Worm (Caenorhabditis elegans) whole organism, late embryonic: ENCODE results near the gene F33C8.2.

Experiments
- C08G9.2 ChIP-seq: sonication (generic microtip); optimal IDR thresholded peaks from 2 replicates; lab custom pipeline; 2016; ENCODE audit warnings: mild to moderate bottlenecking, missing genetic modification characterization, moderate library complexity, missing compliant biosample characterization
- K02D7.2 ChIP-seq: sonication (generic microtip); optimal IDR thresholded peaks from 2 replicates; lab custom pipeline; 2017; ENCODE audit warnings: mild to moderate bottlenecking, missing genetic modification characterization, missing compliant biosample characterization
- K09A11.1 ChIP-seq: sonication (generic microtip); optimal IDR thresholded peaks from 2 replicates; lab custom pipeline; 2017; ENCODE audit warnings: antibody characterized with exemption, mild to moderate bottlenecking, missing genetic modification characterization, missing compliant biosample characterization; ENCODE audit not compliant: insufficient read depth
- T23F11.4 ChIP-seq: fragments of 200-800 bp; sonication (Bioruptor generic); optimal IDR thresholded peaks from 2 replicates; lab custom pipeline; 2018; ENCODE audit warnings: mild to moderate bottlenecking, missing genetic modification characterization, missing compliant biosample characterization
- Y22D7AL.16 ChIP-seq: sonication (generic microtip); optimal IDR thresholded peaks from 2 replicates; lab custom pipeline; 2016; ENCODE audit warnings: missing genetic modification characterization, missing compliant biosample characterization
- ahr-1 ChIP-seq: sonication (generic microtip); optimal IDR thresholded peaks from 2 replicates; lab custom pipeline; 2016; ENCODE audit warnings: missing genetic modification characterization, missing compliant biosample characterization
- ama-1 ChIP-seq: fragments of 150-350 bp; optimal IDR thresholded peaks from 2 replicates; lab custom pipeline; 2014
- ceh-14 ChIP-seq: sonication (generic microtip); optimal IDR thresholded peaks from 2 replicates; lab custom pipeline; 2016; ENCODE audit warnings: missing genotype, missing genetic modification characterization, missing compliant biosample characterization
- ceh-2 ChIP-seq: sonication (generic microtip); optimal IDR thresholded peaks from 2 replicates; lab custom pipeline; 2016; ENCODE audit warnings: missing genotype, missing genetic modification characterization, missing compliant biosample characterization
- ceh-31 ChIP-seq: sonication (generic microtip); optimal IDR thresholded peaks from 2 replicates; lab custom pipeline; 2016; ENCODE audit warnings: missing genetic modification characterization, missing compliant biosample characterization
- ceh-48 ChIP-seq: sonication (generic microtip); optimal IDR thresholded peaks from 2 replicates; lab custom pipeline; 2016; ENCODE audit warnings: missing genetic modification characterization, inconsistent platforms, missing compliant biosample characterization
- ceh-6 ChIP-seq: fragments of 200-800 bp; sonication (Bioruptor generic); optimal IDR thresholded peaks from 2 replicates; lab custom pipeline; 2018; ENCODE audit warnings: mild to moderate bottlenecking, missing genetic modification characterization, missing compliant biosample characterization
- ceh-9 ChIP-seq: sonication (generic microtip); optimal IDR thresholded peaks from 2 replicates; lab custom pipeline; 2016; ENCODE audit warnings: mild to moderate bottlenecking, missing genetic modification characterization, inconsistent platforms, missing compliant biosample characterization
- che-1 ChIP-seq: sonication (generic microtip); optimal IDR thresholded peaks from 2 replicates; lab custom pipeline; 2016; ENCODE audit warnings: mild to moderate bottlenecking, missing genetic modification characterization, missing compliant biosample characterization
- dve-1 ChIP-seq: sonication (generic microtip); optimal IDR thresholded peaks from 2 replicates; lab custom pipeline; 2017; ENCODE audit warnings: antibody characterized with exemption, mild to moderate bottlenecking, missing genetic modification characterization, missing compliant biosample characterization
- elt-2 ChIP-seq: sonication (generic microtip); optimal IDR thresholded peaks from 2 replicates; lab custom pipeline; 2016; ENCODE audit warnings: missing genetic modification reagents, missing genetic modification characterization, missing compliant biosample characterization
- elt-4 ChIP-seq: sonication (generic microtip); optimal IDR thresholded peaks from 2 replicates; lab custom pipeline; 2016; ENCODE audit warnings: missing genetic modification characterization, missing compliant biosample characterization
- eyg-1 ChIP-seq: sonication (generic microtip); optimal IDR thresholded peaks from 2 replicates; lab custom pipeline; 2016; ENCODE audit warnings: missing genotype, missing genetic modification characterization, missing compliant biosample characterization
- fkh-6 ChIP-seq: sonication (generic microtip); optimal IDR thresholded peaks from 2 replicates; lab custom pipeline; 2016; ENCODE audit warnings: missing genetic modification characterization, missing compliant biosample characterization
- gmeb-2 ChIP-seq: sonication (generic microtip); optimal IDR thresholded peaks from 2 replicates; lab custom pipeline; 2016; ENCODE audit warnings: missing genetic modification characterization, inconsistent platforms, missing compliant biosample characterization
- hlh-13 ChIP-seq: fragments of 200-800 bp; sonication (Bioruptor generic); optimal IDR thresholded peaks from 2 replicates; lab custom pipeline; 2018; ENCODE audit warnings: mild to moderate bottlenecking, missing genetic modification characterization, missing compliant biosample characterization
- hlh-30 ChIP-seq: sonication (generic microtip); optimal IDR thresholded peaks from 2 replicates; lab custom pipeline; 2017; ENCODE audit warnings: antibody characterized with exemption, missing genetic modification characterization, missing compliant biosample characterization; ENCODE audit not compliant: insufficient read depth
- hlh-6 ChIP-seq: sonication (generic microtip); optimal IDR thresholded peaks from 2 replicates; lab custom pipeline; 2016; ENCODE audit warnings: missing genotype, missing genetic modification characterization, missing compliant biosample characterization
- hlh-8 ChIP-seq: sonication (generic microtip); optimal IDR thresholded peaks from 2 replicates; lab custom pipeline; 2016; ENCODE audit warnings: missing genotype, missing genetic modification characterization, missing compliant biosample characterization
- mec-3 ChIP-seq: sonication (generic microtip); optimal IDR thresholded peaks from 2 replicates; lab custom pipeline; 2016; ENCODE audit warnings: borderline replicate concordance, missing genetic modification characterization, missing compliant biosample characterization
- nfya-1 ChIP-seq: sonication (generic microtip); optimal IDR thresholded peaks from 2 replicates; lab custom pipeline; 2017; ENCODE audit warnings: missing genetic modification characterization, mild to moderate bottlenecking, missing compliant biosample characterization, antibody characterized with exemption, moderate library complexity
- nhr-11 ChIP-seq: fragments of 150-350 bp; optimal IDR thresholded peaks from 2 replicates; lab custom pipeline; 2014; ENCODE audit warnings: missing biosample characterization, missing genetic modification characterization
- nhr-232 ChIP-seq: sonication (generic microtip); optimal IDR thresholded peaks from 2 replicates; lab custom pipeline; 2016; ENCODE audit warnings: missing genetic modification characterization, missing compliant biosample characterization
- npax-4 ChIP-seq: sonication (generic microtip); optimal IDR thresholded peaks from 2 replicates; lab custom pipeline; 2016; ENCODE audit warnings: missing genetic modification characterization, missing compliant biosample characterization
- odd-2 ChIP-seq: sonication (generic microtip); optimal IDR thresholded peaks from 2 replicates; lab custom pipeline; 2017; ENCODE audit warnings: antibody characterized with exemption, mild to moderate bottlenecking, missing genetic modification characterization, missing compliant biosample characterization
- pag-3 ChIP-seq: sonication (generic microtip); optimal IDR thresholded peaks from 2 replicates; lab custom pipeline; 2016; ENCODE audit warnings: missing compliant biosample characterization, missing genetic modification characterization, borderline replicate concordance
- pat-9 ChIP-seq: fragments of 200-800 bp; sonication (Bioruptor generic); optimal IDR thresholded peaks from 2 replicates; lab custom pipeline; 2018; ENCODE audit warnings: mild to moderate bottlenecking, missing genetic modification characterization, moderate library complexity, missing compliant biosample characterization
- pha-4 ChIP-seq: fragments of 150-350 bp; optimal IDR thresholded peaks from 2 replicates; lab custom pipeline; 2018; ENCODE audit warnings: missing biosample characterization, missing genetic modification reagents, missing genetic modification characterization
- pros-1 ChIP-seq: fragments of 150-350 bp; optimal IDR thresholded peaks from 2 replicates; lab custom pipeline; 2014; ENCODE audit warnings: missing biosample characterization, missing genetic modification reagents, missing genetic modification characterization
- rnt-1 ChIP-seq: sonication (generic microtip); optimal IDR thresholded peaks from 2 replicates; lab custom pipeline; 2016; ENCODE audit warnings: missing genetic modification characterization, missing compliant biosample characterization
- sdc-2 ChIP-seq: sonication (generic microtip); optimal IDR thresholded peaks from 2 replicates; lab custom pipeline; 2016; ENCODE audit warnings: missing genotype, missing genetic modification characterization, missing compliant biosample characterization
- sox-4 ChIP-seq: sonication (generic microtip); optimal IDR thresholded peaks from 2 replicates; lab custom pipeline; 2017; ENCODE audit warnings: mild to moderate bottlenecking, missing genetic modification characterization, inconsistent platforms, missing compliant biosample characterization
- syd-9 ChIP-seq: sonication (generic microtip); optimal IDR thresholded peaks from 2 replicates; lab custom pipeline; 2016; ENCODE audit warnings: mild to moderate bottlenecking, missing genetic modification characterization, moderate library complexity, missing compliant biosample characterization
- tbx-2 ChIP-seq: sonication (generic microtip); optimal IDR thresholded peaks from 2 replicates; lab custom pipeline; 2016; ENCODE audit warnings: missing genetic modification characterization, missing compliant biosample characterization
- tbx-7 ChIP-seq: sonication (generic microtip); optimal IDR thresholded peaks from 2 replicates; lab custom pipeline; 2016; ENCODE audit warnings: missing genotype, missing genetic modification characterization, missing compliant biosample characterization
- ttx-3 ChIP-seq: sonication (generic microtip); optimal IDR thresholded peaks from 2 replicates; lab custom pipeline; 2016; ENCODE audit warnings: missing genetic modification reagents, missing genetic modification characterization, missing compliant biosample characterization
- unc-3 ChIP-seq, 2 experiments: fragments of 200-800 bp in 1 of 2; sonication (Bioruptor generic) in 1 of 2; sonication (generic microtip) in 1 of 2; conservative IDR thresholded peaks in 1 of 2; optimal IDR thresholded peaks in 1 of 2; 2 replicates each; pipeline versions ENCODE4 v1.3.6 to Lab custom; 2016 to 2022; ENCODE audit warnings: missing compliant biosample characterization in 2 of 2, missing genetic modification characterization in 2 of 2, missing genetic modification reagents in 1 of 2
- unc-55 ChIP-seq: sonication (generic microtip); optimal IDR thresholded peaks from 2 replicates; lab custom pipeline; 2017; ENCODE audit warnings: missing biosample characterization, missing genetic modification reagents, missing genetic modification characterization
- unc-86 ChIP-seq: sonication (generic microtip); optimal IDR thresholded peaks from 2 replicates; lab custom pipeline; 2016; ENCODE audit warnings: missing genetic modification characterization, missing compliant biosample characterization
- zip-5 ChIP-seq: sonication (generic microtip); optimal IDR thresholded peaks from 2 replicates; lab custom pipeline; 2016; ENCODE audit warnings: missing genetic modification characterization, missing compliant biosample characterization
- ztf-16 ChIP-seq: sonication (generic microtip); optimal IDR thresholded peaks from 2 replicates; lab custom pipeline; 2017; ENCODE audit warnings: missing genetic modification characterization, missing compliant biosample characterization

The F33C8.2 gene

DNA sequence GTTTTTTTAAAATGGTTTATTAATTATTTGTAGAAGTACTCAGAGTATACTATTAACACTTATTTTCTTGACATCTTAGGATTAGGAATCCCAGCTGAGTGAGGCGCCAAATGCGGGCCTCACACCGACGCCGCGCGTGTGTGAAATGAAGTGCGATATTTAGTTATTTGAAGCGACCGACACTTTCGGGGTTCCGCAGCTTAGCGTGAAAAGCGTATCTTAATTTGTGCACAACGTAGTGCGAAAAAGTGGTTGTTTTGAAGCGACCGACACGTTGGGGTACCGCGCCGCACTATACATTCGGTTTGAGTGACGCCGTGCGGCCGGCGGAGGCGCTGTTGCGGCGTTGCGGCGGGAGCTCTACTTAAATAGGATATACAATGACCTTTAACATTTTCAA, 16.3 kb upstream of the F33C8.2 start (continued):
- TF ChIP-seq pat-9 (tag; lab: Kevin White, UChicago) = no peak
- TF ChIP-seq, all 69 proteins: peak for 0

DNA sequence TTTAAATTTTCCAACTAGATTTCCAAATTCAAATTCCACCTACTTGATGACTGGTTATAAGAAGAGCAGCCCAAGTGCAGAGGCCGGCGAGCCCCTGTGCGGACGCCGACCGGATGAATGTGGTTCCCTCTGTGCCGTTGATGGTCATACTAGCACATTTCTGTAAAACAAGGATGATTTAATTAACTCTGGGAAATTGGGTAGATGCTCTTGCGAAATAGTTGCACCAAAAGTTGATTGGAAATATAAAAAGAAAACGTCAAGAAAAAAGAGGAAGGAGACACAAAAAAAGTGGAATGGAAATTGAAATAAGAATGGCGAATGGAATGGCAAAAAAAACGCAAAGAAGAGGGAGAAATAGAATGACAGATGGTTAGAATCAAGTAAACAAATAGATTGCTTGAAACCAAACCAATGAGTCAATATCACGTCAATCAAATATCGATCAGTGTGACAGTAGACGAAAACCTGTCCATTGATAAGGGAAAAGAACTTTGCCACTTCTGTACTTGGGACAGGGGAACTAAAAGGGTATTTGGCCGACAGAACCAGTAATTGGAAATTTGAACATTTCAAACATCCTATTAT, 14.4 kb upstream of the F33C8.2 start, which contains the start of gene tmem-184:
TSS of gene tmem-184 (minus strand) at position 164 of the 588 bp plus-strand sequence.
- TF ChIP-seq pag-3 (tag; lab: Kevin White, UChicago) (no peak), K09A11.1 (tag; lab: Kevin White, UChicago) (no peak), hlh-6 (tag; lab: Kevin White, UChicago) (no peak), hlh-30 (tag; lab: Kevin White, UChicago) (no peak), Y22D7AL.16 (tag; lab: Kevin White, UChicago) (no peak), ceh-9 (tag; lab: Kevin White, UChicago) (no peak), gmeb-2 (tag; lab: Kevin White, UChicago) (no peak), T23F11.4 (GFP tag; lab: Kevin White, UChicago) (no peak), ceh-14 (tag; lab: Kevin White, UChicago) (no peak), ceh-6 (no peak), fkh-6 (tag; lab: Kevin White, UChicago) (no peak), nhr-232 (no peak), ztf-16 (no peak), nfya-1 (tag; lab: Kevin White, UChicago) (no peak), odd-2 (no peak), tbx-7 (tag; lab: Kevin White, UChicago) (no peak), hlh-8 (tag; lab: Kevin White, UChicago) (no peak)
- TF ChIP-seq, all 69 proteins: peak for 0

DNA sequence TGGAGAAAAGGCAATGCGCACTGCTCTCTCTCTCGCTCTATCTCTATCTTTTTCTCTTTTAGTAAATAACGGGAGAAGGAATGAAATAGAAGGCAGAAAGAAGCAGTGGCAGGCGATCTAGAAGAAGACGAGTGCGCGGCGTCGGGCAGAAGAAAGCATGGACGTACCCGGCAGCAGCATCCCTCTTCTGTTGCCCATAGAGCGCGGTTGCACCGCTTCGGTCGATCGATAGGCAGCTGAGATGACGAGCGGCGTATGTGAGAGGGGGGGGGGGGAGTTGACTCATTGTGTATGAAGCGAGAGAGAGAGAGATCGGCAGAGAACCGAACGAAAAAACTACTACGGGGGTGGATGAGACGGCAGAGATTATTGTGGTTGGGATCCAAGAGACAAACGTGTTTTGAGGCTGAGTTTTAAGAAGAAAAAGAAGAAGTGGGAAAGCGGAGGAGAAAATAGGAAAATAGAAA, 13.0 kb upstream of the F33C8.2 start:
- peak; percentile 48 for TF ChIP-seq C08G9.2
- no peak for TF ChIP-seq dve-1 (tag; lab: Kevin White, UChicago)
- TF ChIP-seq hlh-6 (tag; lab: Kevin White, UChicago) = peak; percentile 45
- no peak for TF ChIP-seq nhr-11 (tag; lab: Kevin White, UChicago)
- no peak for TF ChIP-seq gmeb-2 (tag; lab: Kevin White, UChicago)
- no peak for TF ChIP-seq zip-5 (tag; lab: Kevin White, UChicago)
- TF ChIP-seq elt-2 (tag; lab: Kevin White, UChicago) = peak; percentile 44
- no peak for TF ChIP-seq eyg-1 (tag; lab: Kevin White, UChicago)
- TF ChIP-seq hlh-30 (tag; lab: Kevin White, UChicago) = peak; percentile 86
- TF ChIP-seq elt-4 = no peak
- no peak for TF ChIP-seq pha-4 (tag; lab: Kevin White, UChicago)
- TF ChIP-seq ceh-9 (tag; lab: Kevin White, UChicago) = no peak
- TF ChIP-seq ama-1 (lab: Kevin White, UChicago) = no peak
- no peak for TF ChIP-seq mec-3
- no peak for TF ChIP-seq unc-3 (GFP tag; conservative IDR thresholded peaks at IDR 0.05; lab: Robert Waterston, UW)
- peak; percentile 61 for TF ChIP-seq unc-3 (tag; optimal IDR thresholded peaks at IDR 0.05; lab: Kevin White, UChicago)
- TF ChIP-seq tbx-2 (tag; lab: Kevin White, UChicago) = peak; percentile 81
- TF ChIP-seq ztf-16 = peak; percentile 49
- TF ChIP-seq unc-55 (GFP tag; lab: Kevin White, UChicago) = peak; percentile 73
- TF ChIP-seq hlh-13 = no peak
- TF ChIP-seq ttx-3 (tag; lab: Kevin White, UChicago) = no peak
- peak; percentile 81 for TF ChIP-seq ceh-14 (tag; lab: Kevin White, UChicago)
- peak; percentile 87 for TF ChIP-seq ceh-48 (tag; lab: Kevin White, UChicago)
- no peak for TF ChIP-seq T23F11.4 (GFP tag; lab: Kevin White, UChicago)
- TF ChIP-seq rnt-1 (tag; lab: Kevin White, UChicago) = peak; percentile 49
- peak; percentile 18 for TF ChIP-seq che-1
- TF ChIP-seq syd-9 = peak; percentile 44
- TF ChIP-seq ahr-1 (tag; lab: Kevin White, UChicago) = no peak
- peak; percentile 15 for TF ChIP-seq ceh-2 (tag; lab: Kevin White, UChicago)
- no peak for TF ChIP-seq npax-4
- no peak for TF ChIP-seq unc-86 (tag; lab: Kevin White, UChicago)
- no peak for TF ChIP-seq K02D7.2 (tag; lab: Kevin White, UChicago)
- peak; percentile 33 for TF ChIP-seq fkh-6 (tag; lab: Kevin White, UChicago)
- TF ChIP-seq sox-4 = no peak
- TF ChIP-seq ceh-31 = peak; percentile 92
- peak; percentile 99 for TF ChIP-seq pros-1
- TF ChIP-seq sdc-2 (tag; lab: Kevin White, UChicago) = peak; percentile 84
- TF ChIP-seq pag-3 (tag; lab: Kevin White, UChicago) = peak; percentile 15
